Fruit fly (Drosophila melanogaster) whole organism: ENCODE results near the gene Mdh1.

Source experiments
- CG8478 ChIP-seq: fragments of >200 bp; optimal IDR thresholded peaks from 2 replicates; lab custom pipeline; 2018; ENCODE audit warnings: inconsistent platforms
- pan ChIP-seq: fragments of >200 bp; optimal IDR thresholded peaks from 2 replicates; lab custom pipeline; 2017
- psq ChIP-seq: fragments of >200 bp; optimal IDR thresholded peaks from 2 replicates; lab custom pipeline; 2017

dm6 chr2L:10362408-10363067 lies 33.6 kb downstream of the Mdh1 start, which contains the start of the genes Cand1 and pim:
- TF ChIP-seq CG8478 (lab: Kevin White, UChicago) (no peak), psq (lab: Kevin White, UChicago) (no peak), pan (lab: Kevin White, UChicago) (no peak)
